Worm (Caenorhabditis elegans) whole organism, L4 larva: Measurements from ENCODE around the gene sdz-5.

ENCODE experiments used
- Y48G9A.11 ChIP-seq: fragments of 200-800 bp; sonication (Bioruptor generic); IDR thresholded peaks from 2 replicates; pipeline ENCODE4 v1.3.6; 2022; ENCODE audit warnings: missing genetic modification reagents, missing genetic modification characterization, missing compliant biosample characterization
- attf-4 ChIP-seq: sonication (generic microtip); optimal IDR thresholded peaks from 3 replicates; lab custom pipeline; 2017; ENCODE audit warnings: missing biosample characterization, missing genetic modification characterization
- ceh-44 ChIP-seq: fragments of 200-800 bp; sonication (Bioruptor generic); IDR thresholded peaks from 2 replicates; pipeline ENCODE4 v1.3.6; 2022; ENCODE audit warnings: missing genetic modification reagents, missing genetic modification characterization, missing compliant biosample characterization
- ceh-62 ChIP-seq: sonication (generic microtip); optimal IDR thresholded peaks from 2 replicates; lab custom pipeline; 2017; ENCODE audit warnings: missing biosample characterization, missing genetic modification characterization
- ctbp-1 ChIP-seq: fragments of 200-800 bp; sonication (Bioruptor generic); IDR thresholded peaks from 2 replicates; pipeline ENCODE4 v1.3.6; 2022; ENCODE audit warnings: missing genetic modification reagents, missing genetic modification characterization, missing compliant biosample characterization
- daf-12 ChIP-seq: fragments of 150-350 bp; optimal IDR thresholded peaks from 2 replicates; lab custom pipeline; 2014; ENCODE audit warnings: missing biosample characterization, missing genetic modification reagents, missing genetic modification characterization
- daf-16 ChIP-seq, 3 experiments: sonication (generic microtip); optimal IDR thresholded peaks; 2 replicates each; lab custom pipeline; 2016 to 2017; ENCODE audit warnings: missing genetic modification characterization in 3 of 3, missing genetic modification reagents in 3 of 3, mild to moderate bottlenecking in 2 of 3, missing compliant biosample characterization in 2 of 3, missing biosample characterization in 1 of 3, moderate library complexity in 1 of 3
- daf-19 ChIP-seq: fragments of 200-800 bp; sonication (Bioruptor generic); conservative IDR thresholded peaks from 2 replicates; pipeline ENCODE4 v1.3.6; 2022; ENCODE audit warnings: missing genetic modification characterization, missing compliant biosample characterization
- dmd-6 ChIP-seq: fragments of 200-800 bp; sonication (Bioruptor generic); IDR thresholded peaks from 2 replicates; pipeline ENCODE4 v1.3.6; 2022; ENCODE audit warnings: missing genetic modification reagents, missing genetic modification characterization, missing compliant biosample characterization
- dmd-9 ChIP-seq: fragments of 200-800 bp; sonication (Bioruptor generic); IDR thresholded peaks from 2 replicates; pipeline ENCODE4 v1.3.6; 2022; ENCODE audit warnings: missing genetic modification reagents, missing genetic modification characterization, missing compliant biosample characterization
- dve-1 ChIP-seq: sonication (generic microtip); optimal IDR thresholded peaks from 2 replicates; lab custom pipeline; 2017; ENCODE audit warnings: antibody characterized with exemption, mild to moderate bottlenecking, missing genetic modification characterization, missing compliant biosample characterization; ENCODE audit not compliant: insufficient read depth
- fos-1 ChIP-seq: fragments of 150-350 bp; optimal IDR thresholded peaks from 2 replicates; lab custom pipeline; 2014; ENCODE audit warnings: missing biosample characterization, missing genetic modification characterization
- gei-8 ChIP-seq: fragments of 200-800 bp; sonication (Bioruptor generic); optimal IDR thresholded peaks from 2 replicates; lab custom pipeline; 2018; ENCODE audit warnings: mild to moderate bottlenecking, missing genetic modification characterization, missing compliant biosample characterization
- hif-1 ChIP-seq, 2 experiments: sonication (generic microtip); optimal IDR thresholded peaks; 2 replicates each; lab custom pipeline; 2016 to 2017; ENCODE audit warnings: missing compliant biosample characterization in 2 of 2, missing genetic modification characterization in 2 of 2, missing genetic modification reagents in 2 of 2, missing genotype in 2 of 2, mild to moderate bottlenecking in 1 of 2
- hlh-11 ChIP-seq: fragments of 200-800 bp; sonication (Bioruptor generic); optimal IDR thresholded peaks from 2 replicates; lab custom pipeline; 2018; ENCODE audit warnings: mild to moderate bottlenecking, missing genetic modification characterization, missing compliant biosample characterization
- lin-15B ChIP-seq: fragments of 150-350 bp; sonication (generic microtip); optimal IDR thresholded peaks from 3 replicates; lab custom pipeline; 2014; ENCODE audit warnings: missing biosample characterization, missing genetic modification characterization
- lsy-2 ChIP-seq, 2 experiments: fragments of 150-350 bp in 1 of 2; sonication (generic microtip) in 1 of 2; optimal IDR thresholded peaks; 2 replicates each; lab custom pipeline; 2014 to 2017; ENCODE audit warnings: missing biosample characterization in 2 of 2, missing genetic modification characterization in 2 of 2
- madf-9 ChIP-seq: fragments of 200-800 bp; sonication (Bioruptor generic); conservative IDR thresholded peaks from 2 replicates; pipeline ENCODE4 v1.3.6; 2022; ENCODE audit warnings: missing genetic modification reagents, missing genetic modification characterization, missing compliant biosample characterization
- mdl-1 ChIP-seq, 2 experiments: fragments of 150-350 bp in 1 of 2; sonication (generic microtip) in 1 of 2; optimal IDR thresholded peaks; 2 replicates each; lab custom pipeline; 2014 to 2017; ENCODE audit warnings: missing biosample characterization in 2 of 2, missing genetic modification characterization in 2 of 2
- mdt-29 ChIP-seq: fragments of 200-800 bp; sonication (Bioruptor generic); IDR thresholded peaks from 2 replicates; pipeline ENCODE4 v1.3.6; 2022; ENCODE audit warnings: missing genetic modification reagents, missing genetic modification characterization, missing compliant biosample characterization
- mep-1 ChIP-seq: fragments of 150-350 bp; sonication (generic microtip); optimal IDR thresholded peaks from 3 replicates; lab custom pipeline; 2014; ENCODE audit warnings: missing biosample characterization, missing genetic modification characterization
- nhr-111 ChIP-seq: fragments of 200-800 bp; sonication (Bioruptor generic); optimal IDR thresholded peaks from 2 replicates; lab custom pipeline; 2018; ENCODE audit warnings: mild to moderate bottlenecking, missing genetic modification characterization, missing compliant biosample characterization
- nhr-237 ChIP-seq: sonication (generic microtip); optimal IDR thresholded peaks from 2 replicates; lab custom pipeline; 2017; ENCODE audit warnings: missing biosample characterization, missing genetic modification characterization
- nhr-41 ChIP-seq: fragments of 200-800 bp; sonication (Bioruptor generic); IDR thresholded peaks from 2 replicates; pipeline ENCODE4 v1.3.6; 2022; ENCODE audit warnings: missing genetic modification reagents, missing genetic modification characterization, missing compliant biosample characterization
- nhr-42 ChIP-seq: fragments of 200-800 bp; sonication (Bioruptor generic); IDR thresholded peaks from 2 replicates; pipeline ENCODE4 v1.3.6; 2022; ENCODE audit warnings: missing genetic modification characterization, missing compliant biosample characterization
- nhr-6 ChIP-seq: fragments of 150-350 bp; optimal IDR thresholded peaks from 2 replicates; lab custom pipeline; 2014; ENCODE audit warnings: missing biosample characterization, missing genetic modification characterization
- nhr-76 ChIP-seq: fragments of 150-350 bp; optimal IDR thresholded peaks from 2 replicates; lab custom pipeline; 2014; ENCODE audit warnings: missing biosample characterization, missing genetic modification characterization
- nhr-77 ChIP-seq: fragments of 150-350 bp; optimal IDR thresholded peaks from 2 replicates; lab custom pipeline; 2014; ENCODE audit warnings: missing biosample characterization, missing genetic modification characterization
- saeg-2 ChIP-seq: fragments of 200-800 bp; sonication (Bioruptor generic); IDR thresholded peaks from 2 replicates; pipeline ENCODE4 v1.3.6; 2022; ENCODE audit warnings: missing genetic modification reagents, missing genetic modification characterization, missing compliant biosample characterization
- sdz-12 ChIP-seq: fragments of 200-800 bp; sonication (Bioruptor generic); optimal IDR thresholded peaks from 2 replicates; lab custom pipeline; 2018; ENCODE audit warnings: mild to moderate bottlenecking, missing genetic modification characterization, missing compliant biosample characterization
- set-16 ChIP-seq: fragments of 200-800 bp; sonication (Bioruptor generic); IDR thresholded peaks from 2 replicates; pipeline ENCODE4 v1.3.6; 2022; ENCODE audit warnings: missing genetic modification reagents, missing genetic modification characterization, missing compliant biosample characterization
- snpc-1.2 ChIP-seq: fragments of 200-800 bp; sonication (Bioruptor generic); IDR thresholded peaks from 2 replicates; pipeline ENCODE4 v1.3.6; 2022; ENCODE audit warnings: missing genetic modification reagents, missing genetic modification characterization, missing compliant biosample characterization
- zfp-2 ChIP-seq: sonication (generic microtip); optimal IDR thresholded peaks from 2 replicates; lab custom pipeline; 2016; ENCODE audit warnings: mild to moderate bottlenecking, missing genetic modification characterization, missing compliant biosample characterization

Gene sdz-5

ce11 chrII:3002211-3002610 lies 6.3 kb upstream of the sdz-5 start, which contains the start of gene lido-10:
Gene lido-10, plus strand, starts transcription at chrII:3002511.
- TF ChIP-seq nhr-41 (GFP tag; lab: Robert Waterston, UW), result no peak
- no peak for TF ChIP-seq mdl-1 (tag; optimal IDR thresholded peaks at IDR 0.05; lab: Kevin White, UChicago)
- TF ChIP-seq zfp-2, result no peak
- TF ChIP-seq ceh-62 (tag; lab: Kevin White, UChicago), result no peak
- no peak for TF ChIP-seq nhr-76 (tag; lab: Kevin White, UChicago)
- no peak for TF ChIP-seq snpc-1.2 (GFP tag; lab: Robert Waterston, UW)
- TF ChIP-seq mdt-29 (GFP tag; lab: Robert Waterston, UW), result no peak
- TF ChIP-seq, all 104 proteins: peak for 0

DNA sequence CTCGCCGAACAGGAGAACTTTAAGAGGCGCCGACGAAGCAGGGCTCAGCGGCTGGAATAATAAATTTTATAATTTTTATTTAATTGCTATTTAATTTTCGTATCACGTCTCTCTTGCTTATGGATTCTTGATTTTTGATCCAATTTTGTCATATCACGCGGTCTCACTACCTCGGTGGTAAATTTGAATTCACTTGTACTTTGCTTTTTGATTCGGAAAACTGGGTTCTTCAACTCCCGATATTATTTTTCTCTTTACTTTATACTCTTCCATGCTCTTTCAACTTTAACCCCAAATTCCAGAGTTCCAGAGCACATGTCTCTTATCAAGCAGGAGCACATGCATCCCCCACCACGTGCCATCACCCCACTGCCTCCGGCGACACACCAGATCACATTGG lies 4.8 kb upstream of the sdz-5 start, which contains the start of gene lido-11:
TSS of gene lido-11 (plus strand) at position 301 of the 400 bp plus-strand sequence.
- no peak for TF ChIP-seq daf-12 (tag; lab: Kevin White, UChicago)
- no peak for TF ChIP-seq saeg-2
- TF ChIP-seq nhr-111, result no peak
- TF ChIP-seq hlh-11 (tag; lab: Kevin White, UChicago), result no peak
- no peak for TF ChIP-seq nhr-77 (tag; lab: Kevin White, UChicago)
- no peak for TF ChIP-seq fos-1 (tag; lab: Kevin White, UChicago)
- TF ChIP-seq dmd-6 (GFP tag; lab: Robert Waterston, UW), result no peak
- no peak for TF ChIP-seq mdl-1 (tag; optimal IDR thresholded peaks at IDR 0.05; lab: Kevin White, UChicago)
- no peak for TF ChIP-seq lin-15B (tag; lab: Kevin White, UChicago)
- TF ChIP-seq ctbp-1, result no peak
- TF ChIP-seq gei-8 (GFP tag; lab: Kevin White, UChicago), result no peak

- TF ChIP-seq dmd-9 (no peak), dve-1 (no peak), daf-16 (GFP tag; optimal IDR thresholded peaks at IDR 0.05; lab: Kevin White, UChicago) (no peak), daf-16 (tag; optimal IDR thresholded peaks at IDR 0.05; lab: Kevin White, UChicago) (no peak), mep-1 (no peak), nhr-6 (no peak), hlh-11 (tag; lab: Kevin White, UChicago) (no peak), hif-1 (tag; optimal IDR thresholded peaks at IDR 0.05; lab: Kevin White, UChicago) (no peak), lsy-2 (tag; optimal IDR thresholded peaks at IDR 0.05; lab: Kevin White, UChicago) (no peak), attf-4 (tag; lab: Kevin White, UChicago) (no peak), nhr-42 (no peak), ceh-44 (GFP tag; lab: Robert Waterston, UW) (no peak), daf-19 (GFP tag; lab: Robert Waterston, UW) (no peak), fos-1 (tag; lab: Kevin White, UChicago) (no peak), sdz-12 (GFP tag; lab: Kevin White, UChicago) (no peak), madf-9 (GFP tag; lab: Robert Waterston, UW) (no peak), nhr-237 (tag; lab: Kevin White, UChicago) (no peak)
These were observed 3.0 kb upstream of the sdz-5 start, which contains the start of gene lido-12 for ce11 chrII:3005499-3005898. Gene lido-12, plus strand, starts transcription at chrII:3005799.

ce11 chrII:3012133-3012532 lies 3.6 kb downstream of the sdz-5 start, which contains the start of gene C41H7.9:
Gene C41H7.9, minus strand, starts transcription at chrII:3012233.
- TF ChIP-seq Y48G9A.11 (GFP tag; lab: Robert Waterston, UW) (no peak), set-16 (GFP tag; lab: Robert Waterston, UW) (no peak)
